Worm (Caenorhabditis elegans) whole organism, L4 larva: ENCODE results near the gene ufd-3.

Source experiments
- D1046.2 ChIP-seq: fragments of 200-800 bp; sonication (Bioruptor generic); IDR thresholded peaks from 2 replicates; pipeline ENCODE4 v1.3.6; 2022; ENCODE audit warnings: missing genetic modification characterization, missing compliant biosample characterization
- F10B5.3 ChIP-seq: sonication (generic microtip); optimal IDR thresholded peaks from 2 replicates; lab custom pipeline; 2016; ENCODE audit warnings: mild to moderate bottlenecking, missing genetic modification characterization, missing compliant biosample characterization
- F26F4.8 ChIP-seq: fragments of 200-800 bp; sonication (Bioruptor generic); conservative IDR thresholded peaks from 2 replicates; pipeline ENCODE4 v1.3.6; 2022; ENCODE audit warnings: missing genetic modification characterization, missing compliant biosample characterization
- F37D6.2 ChIP-seq: sonication (generic microtip); optimal IDR thresholded peaks from 2 replicates; lab custom pipeline; 2016; ENCODE audit warnings: mild to moderate bottlenecking, missing genetic modification characterization, missing compliant biosample characterization
- T20F7.1 ChIP-seq: fragments of 200-800 bp; sonication (Bioruptor generic); optimal IDR thresholded peaks from 2 replicates; lab custom pipeline; 2018; ENCODE audit warnings: mild to moderate bottlenecking, missing genetic modification characterization, missing compliant biosample characterization
- Y48G9A.11 ChIP-seq: fragments of 200-800 bp; sonication (Bioruptor generic); IDR thresholded peaks from 2 replicates; pipeline ENCODE4 v1.3.6; 2022; ENCODE audit warnings: missing genetic modification reagents, missing genetic modification characterization, missing compliant biosample characterization
- aha-1 ChIP-seq: fragments of 150-350 bp; peaks from one replicate; lab custom pipeline; 2014; ENCODE audit warnings: missing biosample characterization, missing genetic modification characterization
- arid-1 ChIP-seq: fragments of 200-800 bp; sonication (Bioruptor generic); conservative IDR thresholded peaks from 2 replicates; pipeline ENCODE4 v1.3.6; 2022; ENCODE audit warnings: missing genetic modification reagents, missing genetic modification characterization, missing compliant biosample characterization
- ceh-32 ChIP-seq: sonication (generic microtip); optimal IDR thresholded peaks from 2 replicates; lab custom pipeline; 2016; ENCODE audit warnings: mild to moderate bottlenecking, missing genetic modification characterization, missing compliant biosample characterization; ENCODE audit not compliant: poor library complexity
- ctbp-1 ChIP-seq: fragments of 200-800 bp; sonication (Bioruptor generic); IDR thresholded peaks from 2 replicates; pipeline ENCODE4 v1.3.6; 2022; ENCODE audit warnings: missing genetic modification reagents, missing genetic modification characterization, missing compliant biosample characterization
- daf-12 ChIP-seq: fragments of 150-350 bp; optimal IDR thresholded peaks from 2 replicates; lab custom pipeline; 2014; ENCODE audit warnings: missing biosample characterization, missing genetic modification reagents, missing genetic modification characterization
- daf-19 ChIP-seq: fragments of 200-800 bp; sonication (Bioruptor generic); conservative IDR thresholded peaks from 2 replicates; pipeline ENCODE4 v1.3.6; 2022; ENCODE audit warnings: missing genetic modification characterization, missing compliant biosample characterization
- dmd-8 ChIP-seq: fragments of 200-800 bp; sonication (Bioruptor generic); IDR thresholded peaks from 2 replicates; pipeline ENCODE4 v1.3.6; 2022; ENCODE audit warnings: missing genetic modification characterization, missing compliant biosample characterization
- dpl-1 ChIP-seq: fragments of 150-350 bp; optimal IDR thresholded peaks from 2 replicates; lab custom pipeline; 2014; ENCODE audit warnings: missing biosample characterization, missing genetic modification reagents, missing genetic modification characterization
- duxl-1 ChIP-seq: sonication (generic microtip); optimal IDR thresholded peaks from 2 replicates; lab custom pipeline; 2016; ENCODE audit warnings: mild to moderate bottlenecking, missing genetic modification characterization, moderate library complexity, missing compliant biosample characterization; ENCODE audit not compliant: poor library complexity
- dve-1 ChIP-seq: sonication (generic microtip); optimal IDR thresholded peaks from 2 replicates; lab custom pipeline; 2017; ENCODE audit warnings: antibody characterized with exemption, mild to moderate bottlenecking, missing genetic modification characterization, missing compliant biosample characterization; ENCODE audit not compliant: insufficient read depth
- egl-27 ChIP-seq: sonication (generic microtip); optimal IDR thresholded peaks from 3 replicates; lab custom pipeline; 2017; ENCODE audit warnings: missing biosample characterization, missing genetic modification reagents, missing genetic modification characterization
- egl-43 ChIP-seq: fragments of 200-800 bp; sonication (Bioruptor generic); IDR thresholded peaks from 2 replicates; pipeline ENCODE4 v1.3.6; 2022; ENCODE audit warnings: missing genetic modification reagents, missing genetic modification characterization, missing compliant biosample characterization
- gei-8 ChIP-seq: fragments of 200-800 bp; sonication (Bioruptor generic); optimal IDR thresholded peaks from 2 replicates; lab custom pipeline; 2018; ENCODE audit warnings: mild to moderate bottlenecking, missing genetic modification characterization, missing compliant biosample characterization
- hif-1 ChIP-seq, 2 experiments: sonication (generic microtip); optimal IDR thresholded peaks; 2 replicates each; lab custom pipeline; 2016 to 2017; ENCODE audit warnings: missing compliant biosample characterization in 2 of 2, missing genetic modification characterization in 2 of 2, missing genetic modification reagents in 2 of 2, missing genotype in 2 of 2, mild to moderate bottlenecking in 1 of 2
- hlh-11 ChIP-seq: fragments of 200-800 bp; sonication (Bioruptor generic); optimal IDR thresholded peaks from 2 replicates; lab custom pipeline; 2018; ENCODE audit warnings: mild to moderate bottlenecking, missing genetic modification characterization, missing compliant biosample characterization
- lin-1 ChIP-seq: fragments of 200-800 bp; sonication (Bioruptor generic); IDR thresholded peaks from 2 replicates; pipeline ENCODE4 v1.3.6; 2022; ENCODE audit warnings: missing genetic modification reagents, missing genetic modification characterization, missing compliant biosample characterization
- lin-13 ChIP-seq: fragments of 150-350 bp; optimal IDR thresholded peaks from 2 replicates; lab custom pipeline; 2014; ENCODE audit warnings: missing biosample characterization, missing genetic modification reagents, missing genetic modification characterization
- lin-15B ChIP-seq: fragments of 150-350 bp; sonication (generic microtip); optimal IDR thresholded peaks from 3 replicates; lab custom pipeline; 2014; ENCODE audit warnings: missing biosample characterization, missing genetic modification characterization
- lin-29 ChIP-seq: fragments of 200-800 bp; sonication (Bioruptor generic); IDR thresholded peaks from 2 replicates; pipeline ENCODE4 v1.3.6; 2022; ENCODE audit warnings: missing genetic modification reagents, missing genetic modification characterization, missing compliant biosample characterization
- lin-38 ChIP-seq: fragments of 200-800 bp; sonication (Bioruptor generic); IDR thresholded peaks from 2 replicates; pipeline ENCODE4 v1.3.6; 2022; ENCODE audit warnings: missing genetic modification reagents, missing genetic modification characterization, missing compliant biosample characterization
- lir-3 ChIP-seq: sonication (generic microtip); optimal IDR thresholded peaks from 2 replicates; lab custom pipeline; 2016; ENCODE audit warnings: mild to moderate bottlenecking, missing genetic modification characterization, missing compliant biosample characterization
- mdt-29 ChIP-seq: fragments of 200-800 bp; sonication (Bioruptor generic); IDR thresholded peaks from 2 replicates; pipeline ENCODE4 v1.3.6; 2022; ENCODE audit warnings: missing genetic modification reagents, missing genetic modification characterization, missing compliant biosample characterization
- mes-2 ChIP-seq: sonication (generic microtip); optimal IDR thresholded peaks from 2 replicates; lab custom pipeline; 2016; ENCODE audit warnings: missing genotype, mild to moderate bottlenecking, missing genetic modification characterization, missing compliant biosample characterization; ENCODE audit not compliant: poor library complexity, severe bottlenecking
- mxl-2 ChIP-seq: fragments of 200-800 bp; sonication (Bioruptor generic); conservative IDR thresholded peaks from 2 replicates; pipeline ENCODE4 v1.3.6; 2022; ENCODE audit warnings: missing genetic modification reagents, missing genetic modification characterization, missing compliant biosample characterization
- mxl-3 ChIP-seq: fragments of 200-800 bp; sonication (Bioruptor generic); optimal IDR thresholded peaks from 2 replicates; lab custom pipeline; 2018; ENCODE audit warnings: mild to moderate bottlenecking, missing genetic modification characterization, missing compliant biosample characterization
- nhr-10 ChIP-seq: fragments of 150-350 bp; optimal IDR thresholded peaks from 2 replicates; lab custom pipeline; 2014; ENCODE audit warnings: missing biosample characterization, missing genetic modification characterization
- nhr-11 ChIP-seq: fragments of 150-350 bp; optimal IDR thresholded peaks from 2 replicates; lab custom pipeline; 2014; ENCODE audit warnings: missing biosample characterization, missing genetic modification characterization
- nhr-237 ChIP-seq: sonication (generic microtip); optimal IDR thresholded peaks from 2 replicates; lab custom pipeline; 2017; ENCODE audit warnings: missing biosample characterization, missing genetic modification characterization
- nhr-25 ChIP-seq: sonication (generic microtip); optimal IDR thresholded peaks from 2 replicates; lab custom pipeline; 2017; ENCODE audit warnings: missing genetic modification characterization, mild to moderate bottlenecking, missing compliant biosample characterization, antibody characterized with exemption, moderate library complexity, borderline replicate concordance; ENCODE audit not compliant: insufficient read depth
- nhr-28 ChIP-seq: fragments of 150-350 bp; optimal IDR thresholded peaks from 2 replicates; lab custom pipeline; 2014; ENCODE audit warnings: missing biosample characterization, missing genetic modification characterization
- nhr-41 ChIP-seq: fragments of 200-800 bp; sonication (Bioruptor generic); IDR thresholded peaks from 2 replicates; pipeline ENCODE4 v1.3.6; 2022; ENCODE audit warnings: missing genetic modification reagents, missing genetic modification characterization, missing compliant biosample characterization
- nhr-42 ChIP-seq: fragments of 200-800 bp; sonication (Bioruptor generic); IDR thresholded peaks from 2 replicates; pipeline ENCODE4 v1.3.6; 2022; ENCODE audit warnings: missing genetic modification characterization, missing compliant biosample characterization
- nhr-48 ChIP-seq: sonication (generic microtip); optimal IDR thresholded peaks from 2 replicates; lab custom pipeline; 2016; ENCODE audit warnings: mild to moderate bottlenecking, missing genetic modification characterization, missing compliant biosample characterization
- nhr-6 ChIP-seq: fragments of 150-350 bp; optimal IDR thresholded peaks from 2 replicates; lab custom pipeline; 2014; ENCODE audit warnings: missing biosample characterization, missing genetic modification characterization
- nhr-77 ChIP-seq: fragments of 150-350 bp; optimal IDR thresholded peaks from 2 replicates; lab custom pipeline; 2014; ENCODE audit warnings: missing biosample characterization, missing genetic modification characterization
- php-3 ChIP-seq: fragments of 200-800 bp; sonication (Bioruptor generic); IDR thresholded peaks from 2 replicates; pipeline ENCODE4 v1.3.6; 2022; ENCODE audit warnings: missing genetic modification reagents, missing genetic modification characterization, missing compliant biosample characterization
- sdz-12 ChIP-seq: fragments of 200-800 bp; sonication (Bioruptor generic); optimal IDR thresholded peaks from 2 replicates; lab custom pipeline; 2018; ENCODE audit warnings: mild to moderate bottlenecking, missing genetic modification characterization, missing compliant biosample characterization
- skn-1 ChIP-seq: fragments of 150-350 bp; optimal IDR thresholded peaks from 2 replicates; lab custom pipeline; 2014; ENCODE audit warnings: missing biosample characterization, missing genetic modification characterization
- snpc-1.2 ChIP-seq: fragments of 200-800 bp; sonication (Bioruptor generic); IDR thresholded peaks from 2 replicates; pipeline ENCODE4 v1.3.6; 2022; ENCODE audit warnings: missing genetic modification reagents, missing genetic modification characterization, missing compliant biosample characterization
- tag-97 ChIP-seq: fragments of 200-800 bp; sonication (Bioruptor generic); IDR thresholded peaks from 2 replicates; pipeline ENCODE4 v1.3.6; 2022; ENCODE audit warnings: missing genetic modification characterization, missing compliant biosample characterization
- unc-39 ChIP-seq: sonication (generic microtip); optimal IDR thresholded peaks from 2 replicates; lab custom pipeline; 2017; ENCODE audit warnings: missing biosample characterization, missing genetic modification characterization
- vab-7 ChIP-seq: fragments of 200-800 bp; sonication (Bioruptor generic); IDR thresholded peaks from 2 replicates; pipeline ENCODE4 v1.3.6; 2022; ENCODE audit warnings: missing genetic modification reagents, missing genetic modification characterization, missing compliant biosample characterization
- zag-1 ChIP-seq: fragments of 150-350 bp; optimal IDR thresholded peaks from 2 replicates; lab custom pipeline; 2014; ENCODE audit warnings: missing biosample characterization, missing genetic modification characterization
- zfp-3 ChIP-seq: fragments of 200-800 bp; sonication (Bioruptor generic); conservative IDR thresholded peaks from 2 replicates; pipeline ENCODE4 v1.3.6; 2022; ENCODE audit warnings: missing genetic modification reagents, missing genetic modification characterization, missing compliant biosample characterization
- ztf-11 ChIP-seq: fragments of 150-350 bp; optimal IDR thresholded peaks from 2 replicates; lab custom pipeline; 2014; ENCODE audit warnings: missing biosample characterization, missing genetic modification characterization
- ztf-7 ChIP-seq: fragments of 150-350 bp; optimal IDR thresholded peaks from 2 replicates; lab custom pipeline; 2014; ENCODE audit warnings: missing biosample characterization, missing genetic modification characterization

Gene ufd-3

DNA sequence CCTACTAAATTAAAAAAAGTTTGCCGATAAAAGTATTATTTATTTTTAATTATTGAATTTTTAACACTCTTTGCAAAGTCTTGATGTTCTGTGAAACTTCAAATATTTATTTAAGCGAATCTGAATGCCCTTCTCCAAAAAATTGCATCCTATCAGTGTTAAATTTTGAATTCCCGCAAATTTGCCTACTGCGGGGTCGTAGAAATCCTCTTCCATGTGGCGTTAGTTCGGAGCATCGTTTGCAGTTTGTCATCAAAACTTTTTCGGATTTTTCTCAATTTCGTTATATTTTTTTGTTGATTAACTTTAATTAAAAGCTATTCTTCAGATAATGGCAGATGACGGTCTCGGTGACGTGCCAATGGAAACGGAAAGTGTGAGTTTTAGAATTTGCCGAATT, at the start of gene ufd-3 (continued):
- TF ChIP-seq nhr-77 (peak; percentile 19), mxl-2 (no peak), F10B5.3 (tag; lab: Kevin White, UChicago) (no peak), lir-3 (no peak), daf-19 (GFP tag; lab: Robert Waterston, UW) (no peak), zag-1 (tag; lab: Kevin White, UChicago) (no peak), lin-13 (GFP tag; lab: Kevin White, UChicago) (peak; percentile 28), Y48G9A.11 (peak; percentile 96), arid-1 (GFP tag; lab: Robert Waterston, UW) (0 out of 2 replicates have a peak, but pooled peaks have one; percentile 15), egl-43 (GFP tag; lab: Robert Waterston, UW) (no peak), lin-38 (GFP tag; lab: Robert Waterston, UW) (peak; percentile 76), D1046.2 (GFP tag; lab: Robert Waterston, UW) (no peak), vab-7 (GFP tag; lab: Robert Waterston, UW) (no peak), dve-1 (tag; lab: Kevin White, UChicago) (peak; percentile 70), aha-1 (tag; lab: Kevin White, UChicago) (peak; percentile 98), tag-97 (no peak), gei-8 (no peak), dpl-1 (GFP tag; lab: Kevin White, UChicago) (peak; percentile 98), lin-1 (GFP tag; lab: Robert Waterston, UW) (no peak), snpc-1.2 (no peak), ceh-32 (tag; lab: Kevin White, UChicago) (no peak), egl-27 (tag; lab: Kevin White, UChicago) (no peak), nhr-41 (GFP tag; lab: Robert Waterston, UW) (no peak), nhr-42 (GFP tag; lab: Robert Waterston, UW) (no peak), nhr-28 (tag; lab: Kevin White, UChicago) (peak; percentile 51), duxl-1 (tag; lab: Kevin White, UChicago) (peak; percentile 6), F37D6.2 (tag; lab: Kevin White, UChicago) (peak; percentile 55), ztf-11 (tag; lab: Kevin White, UChicago) (no peak), nhr-6 (tag; lab: Kevin White, UChicago) (peak; percentile 80), ztf-7 (tag; lab: Kevin White, UChicago) (no peak), nhr-10 (tag; lab: Kevin White, UChicago) (no peak), hlh-11 (tag; lab: Kevin White, UChicago) (peak; percentile 53), dmd-8 (GFP tag; lab: Robert Waterston, UW) (no peak), nhr-237 (no peak), mes-2 (tag; lab: Kevin White, UChicago) (peak; percentile 99), daf-12 (tag; lab: Kevin White, UChicago) (no peak), zfp-3 (GFP tag; lab: Robert Waterston, UW) (0 out of 2 replicates have a peak, but pooled peaks have one; percentile 52), mdt-29 (GFP tag; lab: Robert Waterston, UW) (no peak), lin-29 (no peak), sdz-12 (GFP tag; lab: Kevin White, UChicago) (no peak), skn-1 (no peak), lin-15B (tag; lab: Kevin White, UChicago) (peak; percentile 5), nhr-25 (tag; lab: Kevin White, UChicago) (no peak), ctbp-1 (0 out of 2 replicates have a peak, but pooled peaks have one; percentile 31), mxl-3 (GFP tag; lab: Kevin White, UChicago) (peak; percentile 61), T20F7.1 (GFP tag; lab: Kevin White, UChicago) (peak; percentile 97), nhr-11 (peak; percentile 82), nhr-48 (tag; lab: Kevin White, UChicago) (peak; percentile 20), php-3 (GFP tag; lab: Robert Waterston, UW) (no peak), hif-1 (tag; optimal IDR thresholded peaks at IDR 0.05; lab: Kevin White, UChicago) (peak in 1 of 2 experiments; percentile 92), F26F4.8 (GFP tag; lab: Robert Waterston, UW) (no peak), unc-39 (tag; lab: Kevin White, UChicago) (no peak)
